Worm (Caenorhabditis elegans): ENCODE data around the gene gcy-33.

DNA sequence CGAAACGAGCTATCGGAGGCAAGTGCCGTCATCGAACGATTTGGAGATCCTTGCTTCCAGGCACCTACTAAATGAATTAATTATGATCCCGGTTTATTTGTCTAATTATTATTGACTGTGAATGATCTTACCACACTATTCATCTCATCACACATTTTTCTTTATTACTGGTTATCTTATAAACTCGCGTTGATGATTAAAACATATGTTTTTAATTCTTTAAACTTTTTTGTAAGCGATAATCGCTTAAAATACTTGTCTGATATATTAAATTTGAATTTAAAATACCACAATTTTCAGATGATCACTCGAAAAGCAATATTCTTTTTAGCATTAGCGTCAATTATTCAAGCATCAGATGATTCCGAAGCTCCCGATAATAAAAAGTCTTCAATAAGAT is 43.5 kb upstream of the gcy-33 start, which contains the start of gene F10C2.5:
- TF ChIP-seq lin-13 (tag; optimal IDR thresholded peaks at IDR 0.05) (no peak), nhr-237 (tag; optimal IDR thresholded peaks at IDR 0.05) (no peak), nhr-28 (tag; optimal IDR thresholded peaks at IDR 0.05) (no peak), bed-3 (GFP tag; optimal IDR thresholded peaks at IDR 0.05) (no peak)

Data from whole organism, mixed stage, embryonic.